Worm (Caenorhabditis elegans): ENCODE results near the gene Y38F1A.8.

ce11 chrII:12968448-12968969, 32.1 kb downstream of the Y38F1A.8 start:
- TF ChIP-seq blmp-1 (tag; optimal IDR thresholded peaks at IDR 0.05; ENCODE audit: insufficient read depth) (no peak), ztf-11 (tag; optimal IDR thresholded peaks at IDR 0.05) (no peak), ztf-4 (tag; optimal IDR thresholded peaks at IDR 0.05) (no peak)

All from whole organism, L2 larva.